Worm (Caenorhabditis elegans): ENCODE data around the gene cyp-33C3.

The cyp-33C3 gene

ce11 chrV:2242630-2243029 is at the start of gene cyp-33C3:
Gene cyp-33C3 (plus strand): TSS chrV:2242778.
- no peak for TF ChIP-seq T22C8.4 (GFP tag; IDR thresholded peaks at IDR 0.05)
- TF ChIP-seq cog-1 (tag; optimal IDR thresholded peaks at IDR 0.05) = no peak

DNA sequence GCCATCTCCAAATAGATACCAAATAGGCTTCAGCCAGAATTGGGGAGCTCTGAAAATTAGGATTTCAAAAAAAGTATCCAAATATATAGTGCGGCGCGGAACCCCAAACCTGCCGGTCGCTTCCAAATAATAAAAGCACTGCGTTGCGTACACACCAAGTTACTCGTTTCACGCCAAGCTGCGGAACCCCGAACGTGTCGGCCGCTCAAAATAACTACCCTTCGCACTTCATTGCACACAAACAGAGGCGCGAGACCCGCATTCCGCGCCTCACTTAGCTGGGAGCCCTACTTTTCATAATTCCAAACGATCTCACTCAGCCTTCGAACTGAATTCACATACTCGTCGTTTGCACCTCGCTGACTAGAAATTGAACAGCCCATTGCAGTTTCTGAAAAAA is 43.0 kb upstream of the cyp-33C3 start:
- TF ChIP-seq tab-1 (GFP tag; IDR thresholded peaks at IDR 0.05) = no peak
- TF ChIP-seq klf-2 (GFP tag; conservative IDR thresholded peaks at IDR 0.05) = no peak

ce11 chrV:2200402-2200801 is 42.2 kb upstream of the cyp-33C3 start:
- TF ChIP-seq tab-1 (GFP tag; IDR thresholded peaks at IDR 0.05) (no peak), flt-1 (GFP tag; IDR thresholded peaks at IDR 0.05) (no peak), klf-2 (GFP tag; conservative IDR thresholded peaks at IDR 0.05) (no peak), cog-1 (tag; optimal IDR thresholded peaks at IDR 0.05) (no peak), med-1 (GFP tag; optimal IDR thresholded peaks at IDR 0.05; ENCODE audit: insufficient read depth) (no peak), ref-1 (GFP tag; conservative IDR thresholded peaks at IDR 0.05) (no peak), ztf-29 (GFP tag; IDR thresholded peaks at IDR 0.05) (no peak), T22C8.4 (GFP tag; IDR thresholded peaks at IDR 0.05) (no peak), ztf-23 (GFP tag; IDR thresholded peaks at IDR 0.05) (no peak)

ce11 chrV:2201240-2201639 is 41.3 kb upstream of the cyp-33C3 start, which contains the start of gene cyp-32B1:
Gene cyp-32B1 (minus strand): TSS chrV:2201415.
- TF ChIP-seq ztf-29 (GFP tag; IDR thresholded peaks at IDR 0.05) = no peak
- TF ChIP-seq T22C8.4 (GFP tag; IDR thresholded peaks at IDR 0.05) = no peak
- no peak for TF ChIP-seq cog-1 (tag; optimal IDR thresholded peaks at IDR 0.05)
- no peak for TF ChIP-seq flt-1 (GFP tag; IDR thresholded peaks at IDR 0.05)
- no peak for TF ChIP-seq ztf-23 (GFP tag; IDR thresholded peaks at IDR 0.05)
- TF ChIP-seq klf-2 (GFP tag; conservative IDR thresholded peaks at IDR 0.05) = no peak
- no peak for TF ChIP-seq tab-1 (GFP tag; IDR thresholded peaks at IDR 0.05)
- TF ChIP-seq med-1 (GFP tag; optimal IDR thresholded peaks at IDR 0.05; ENCODE audit: insufficient read depth) = no peak

DNA sequence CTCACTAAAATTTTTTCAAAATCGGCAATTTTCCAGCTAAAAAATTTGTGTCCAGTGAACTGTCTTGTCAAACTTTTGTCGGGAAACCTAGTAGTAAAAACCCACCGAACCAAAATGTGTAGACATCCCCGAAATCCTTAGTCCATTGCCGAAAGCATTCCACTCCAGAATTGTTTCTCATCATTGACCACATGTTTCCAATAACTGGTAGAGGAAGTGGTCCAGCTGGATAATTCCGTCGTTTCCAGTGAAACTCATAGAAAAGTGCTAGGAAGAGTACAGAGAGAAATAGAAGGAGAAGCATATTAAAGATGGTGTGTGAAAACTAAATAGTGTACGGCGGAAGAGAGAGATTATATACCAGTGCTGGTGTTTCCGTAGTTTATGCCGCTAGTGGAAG is 38.5 kb upstream of the cyp-33C3 start, which contains the start of gene cyp-33C12:
Gene cyp-33C12, minus strand, starts transcription at position 321 of the 400 bp plus-strand sequence.
- TF ChIP-seq T22C8.4 (GFP tag; IDR thresholded peaks at IDR 0.05) (no peak), cog-1 (tag; optimal IDR thresholded peaks at IDR 0.05) (no peak), flt-1 (GFP tag; IDR thresholded peaks at IDR 0.05) (no peak), klf-2 (GFP tag; conservative IDR thresholded peaks at IDR 0.05) (no peak)

ce11 chrV:2206181-2206580 is 36.4 kb upstream of the cyp-33C3 start, which contains the start of gene srt-40:
Gene srt-40 (minus strand): TSS chrV:2206281.
- no peak for TF ChIP-seq T22C8.4 (GFP tag; IDR thresholded peaks at IDR 0.05)
- TF ChIP-seq klf-2 (GFP tag; conservative IDR thresholded peaks at IDR 0.05) = no peak
- TF ChIP-seq ztf-23 (GFP tag; IDR thresholded peaks at IDR 0.05) = no peak
- no peak for TF ChIP-seq cog-1 (tag; optimal IDR thresholded peaks at IDR 0.05)
- no peak for TF ChIP-seq ref-1 (GFP tag; conservative IDR thresholded peaks at IDR 0.05)
- TF ChIP-seq tab-1 (GFP tag; IDR thresholded peaks at IDR 0.05) = no peak
- no peak for TF ChIP-seq ztf-29 (GFP tag; IDR thresholded peaks at IDR 0.05)
- TF ChIP-seq med-1 (GFP tag; optimal IDR thresholded peaks at IDR 0.05; ENCODE audit: insufficient read depth) = no peak
- TF ChIP-seq flt-1 (GFP tag; IDR thresholded peaks at IDR 0.05) = no peak

- TF ChIP-seq med-1 (GFP tag; optimal IDR thresholded peaks at IDR 0.05; ENCODE audit: insufficient read depth) = no peak
- no peak for TF ChIP-seq klf-2 (GFP tag; conservative IDR thresholded peaks at IDR 0.05)
- no peak for TF ChIP-seq ztf-23 (GFP tag; IDR thresholded peaks at IDR 0.05)
- TF ChIP-seq T22C8.4 (GFP tag; IDR thresholded peaks at IDR 0.05) = no peak
- TF ChIP-seq tab-1 (GFP tag; IDR thresholded peaks at IDR 0.05) = no peak
- no peak for TF ChIP-seq flt-1 (GFP tag; IDR thresholded peaks at IDR 0.05)
- TF ChIP-seq ztf-29 (GFP tag; IDR thresholded peaks at IDR 0.05) = no peak
- TF ChIP-seq cog-1 (tag; optimal IDR thresholded peaks at IDR 0.05) = no peak
- no peak for TF ChIP-seq ref-1 (GFP tag; conservative IDR thresholded peaks at IDR 0.05)
These were observed 35.8 kb upstream of the cyp-33C3 start, which contains the start of gene svh-11 for ce11 chrV:2206801-2207200. Gene svh-11 (plus strand): TSS chrV:2207101.

DNA sequence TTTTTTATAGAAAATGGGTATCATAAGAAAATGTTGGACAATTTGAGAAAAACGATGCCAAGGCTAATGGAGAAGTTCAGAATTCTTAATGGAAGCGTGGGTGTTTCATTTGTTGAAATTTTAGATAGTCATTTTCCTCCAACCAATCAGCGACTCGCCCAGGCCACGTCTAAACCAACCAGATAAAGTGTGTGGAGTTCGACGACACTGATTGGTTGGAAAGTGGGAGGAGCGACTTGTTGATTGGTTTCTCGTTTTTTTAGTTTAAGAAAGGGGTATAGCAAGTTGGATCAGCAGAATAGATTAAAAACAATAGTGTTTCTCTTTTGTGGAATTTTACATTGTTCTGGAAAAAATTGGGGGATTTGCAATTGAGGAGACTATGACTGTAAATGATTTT is 35.1 kb upstream of the cyp-33C3 start:
- no peak for TF ChIP-seq ztf-23 (GFP tag; IDR thresholded peaks at IDR 0.05)
- no peak for TF ChIP-seq flt-1 (GFP tag; IDR thresholded peaks at IDR 0.05)
- no peak for TF ChIP-seq cog-1 (tag; optimal IDR thresholded peaks at IDR 0.05)
- TF ChIP-seq tab-1 (GFP tag; IDR thresholded peaks at IDR 0.05) = no peak
- TF ChIP-seq ztf-29 (GFP tag; IDR thresholded peaks at IDR 0.05) = no peak
- TF ChIP-seq ref-1 (GFP tag; conservative IDR thresholded peaks at IDR 0.05) = no peak
- no peak for TF ChIP-seq T22C8.4 (GFP tag; IDR thresholded peaks at IDR 0.05)
- TF ChIP-seq klf-2 (GFP tag; conservative IDR thresholded peaks at IDR 0.05) = no peak
- TF ChIP-seq med-1 (GFP tag; optimal IDR thresholded peaks at IDR 0.05; ENCODE audit: insufficient read depth) = no peak

DNA sequence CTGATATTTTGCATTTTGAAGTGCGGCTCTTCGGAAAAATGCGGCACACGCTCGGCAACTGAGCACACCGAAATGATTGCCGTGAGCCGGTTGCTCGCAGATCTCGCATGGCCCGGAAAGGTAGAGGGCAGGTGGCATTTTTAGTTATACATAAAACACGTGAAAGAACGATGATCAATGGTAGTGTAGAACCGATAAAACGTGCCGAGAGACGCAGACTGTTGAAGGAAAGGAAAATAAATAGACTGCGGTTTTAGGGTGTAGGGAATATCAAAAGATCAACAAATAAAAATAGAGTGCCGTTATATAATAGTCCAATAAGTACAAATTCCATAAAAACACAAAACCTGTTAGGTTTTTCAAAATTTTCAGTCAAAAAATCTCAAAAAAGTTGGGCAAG is 30.6 kb upstream of the cyp-33C3 start, which contains the start of gene nhr-133:
Gene nhr-133, minus strand, starts transcription at position 183 of the 400 bp plus-strand sequence.
- no peak for TF ChIP-seq tab-1 (GFP tag; IDR thresholded peaks at IDR 0.05)
- no peak for TF ChIP-seq klf-2 (GFP tag; conservative IDR thresholded peaks at IDR 0.05)
- no peak for TF ChIP-seq med-1 (GFP tag; optimal IDR thresholded peaks at IDR 0.05; ENCODE audit: insufficient read depth)
- TF ChIP-seq T22C8.4 (GFP tag; IDR thresholded peaks at IDR 0.05) = no peak
- no peak for TF ChIP-seq ref-1 (GFP tag; conservative IDR thresholded peaks at IDR 0.05)

- no peak for TF ChIP-seq med-1 (GFP tag; optimal IDR thresholded peaks at IDR 0.05; ENCODE audit: insufficient read depth)
- no peak for TF ChIP-seq ref-1 (GFP tag; conservative IDR thresholded peaks at IDR 0.05)
- TF ChIP-seq cog-1 (tag; optimal IDR thresholded peaks at IDR 0.05) = no peak
- TF ChIP-seq flt-1 (GFP tag; IDR thresholded peaks at IDR 0.05) = no peak
- TF ChIP-seq T22C8.4 (GFP tag; IDR thresholded peaks at IDR 0.05) = no peak
- no peak for TF ChIP-seq ztf-23 (GFP tag; IDR thresholded peaks at IDR 0.05)
- TF ChIP-seq ztf-29 (GFP tag; IDR thresholded peaks at IDR 0.05) = no peak
- no peak for TF ChIP-seq tab-1 (GFP tag; IDR thresholded peaks at IDR 0.05)
These were observed 28.0 kb upstream of the cyp-33C3 start, which contains the start of gene nhr-184 for ce11 chrV:2214428-2215038. Gene nhr-184 (minus strand): TSS chrV:2214478.

All from whole organism, midembryonic.